Worm (Caenorhabditis elegans) whole organism, late embryonic: ENCODE measurements around the gene R03E9.2.

Source experiments
- F13H6.1 ChIP-seq: sonication (generic microtip); optimal IDR thresholded peaks from 2 replicates; lab custom pipeline; 2016; ENCODE audit warnings: missing genetic modification characterization, missing compliant biosample characterization
- K09A11.1 ChIP-seq: sonication (generic microtip); optimal IDR thresholded peaks from 2 replicates; lab custom pipeline; 2017; ENCODE audit warnings: antibody characterized with exemption, mild to moderate bottlenecking, missing genetic modification characterization, missing compliant biosample characterization; ENCODE audit not compliant: insufficient read depth
- T23F11.4 ChIP-seq: fragments of 200-800 bp; sonication (Bioruptor generic); optimal IDR thresholded peaks from 2 replicates; lab custom pipeline; 2018; ENCODE audit warnings: mild to moderate bottlenecking, missing genetic modification characterization, missing compliant biosample characterization
- ama-1 ChIP-seq: fragments of 150-350 bp; optimal IDR thresholded peaks from 2 replicates; lab custom pipeline; 2014
- ceh-14 ChIP-seq: sonication (generic microtip); optimal IDR thresholded peaks from 2 replicates; lab custom pipeline; 2016; ENCODE audit warnings: missing genotype, missing genetic modification characterization, missing compliant biosample characterization
- ceh-18 ChIP-seq: sonication (generic microtip); optimal IDR thresholded peaks from 2 replicates; lab custom pipeline; 2016; ENCODE audit warnings: missing genetic modification characterization, missing compliant biosample characterization
- ceh-24 ChIP-seq: sonication (generic microtip); optimal IDR thresholded peaks from 2 replicates; lab custom pipeline; 2016; ENCODE audit warnings: mild to moderate bottlenecking, missing genetic modification characterization, missing compliant biosample characterization
- ceh-31 ChIP-seq: sonication (generic microtip); optimal IDR thresholded peaks from 2 replicates; lab custom pipeline; 2016; ENCODE audit warnings: missing genetic modification characterization, missing compliant biosample characterization
- ceh-34 ChIP-seq: sonication (generic microtip); optimal IDR thresholded peaks from 2 replicates; lab custom pipeline; 2016; ENCODE audit warnings: mild to moderate bottlenecking, missing genetic modification characterization, missing compliant biosample characterization
- ceh-45 ChIP-seq: fragments of 200-800 bp; sonication (Bioruptor generic); IDR thresholded peaks from 2 replicates; pipeline ENCODE4 v1.3.6; 2022; ENCODE audit warnings: missing genetic modification reagents, missing genetic modification characterization, missing compliant biosample characterization
- ceh-6 ChIP-seq: fragments of 200-800 bp; sonication (Bioruptor generic); optimal IDR thresholded peaks from 2 replicates; lab custom pipeline; 2018; ENCODE audit warnings: mild to moderate bottlenecking, missing genetic modification characterization, missing compliant biosample characterization
- ceh-9 ChIP-seq: sonication (generic microtip); optimal IDR thresholded peaks from 2 replicates; lab custom pipeline; 2016; ENCODE audit warnings: mild to moderate bottlenecking, missing genetic modification characterization, inconsistent platforms, missing compliant biosample characterization
- dve-1 ChIP-seq: sonication (generic microtip); optimal IDR thresholded peaks from 2 replicates; lab custom pipeline; 2017; ENCODE audit warnings: antibody characterized with exemption, mild to moderate bottlenecking, missing genetic modification characterization, missing compliant biosample characterization
- elt-2 ChIP-seq: sonication (generic microtip); optimal IDR thresholded peaks from 2 replicates; lab custom pipeline; 2016; ENCODE audit warnings: missing genetic modification reagents, missing genetic modification characterization, missing compliant biosample characterization
- ets-4 ChIP-seq: sonication (generic microtip); optimal IDR thresholded peaks from 2 replicates; lab custom pipeline; 2016; ENCODE audit warnings: missing genetic modification characterization, missing compliant biosample characterization
- eyg-1 ChIP-seq: sonication (generic microtip); optimal IDR thresholded peaks from 2 replicates; lab custom pipeline; 2016; ENCODE audit warnings: missing genotype, missing genetic modification characterization, missing compliant biosample characterization
- hlh-13 ChIP-seq: fragments of 200-800 bp; sonication (Bioruptor generic); optimal IDR thresholded peaks from 2 replicates; lab custom pipeline; 2018; ENCODE audit warnings: mild to moderate bottlenecking, missing genetic modification characterization, missing compliant biosample characterization
- hlh-30 ChIP-seq: sonication (generic microtip); optimal IDR thresholded peaks from 2 replicates; lab custom pipeline; 2017; ENCODE audit warnings: antibody characterized with exemption, missing genetic modification characterization, missing compliant biosample characterization; ENCODE audit not compliant: insufficient read depth
- hlh-6 ChIP-seq: sonication (generic microtip); optimal IDR thresholded peaks from 2 replicates; lab custom pipeline; 2016; ENCODE audit warnings: missing genotype, missing genetic modification characterization, missing compliant biosample characterization
- lin-11 ChIP-seq: fragments of 200-800 bp; sonication (Bioruptor generic); optimal IDR thresholded peaks from 2 replicates; lab custom pipeline; 2018; ENCODE audit warnings: mild to moderate bottlenecking, missing genetic modification characterization, missing compliant biosample characterization
- madf-2 ChIP-seq: sonication (generic microtip); optimal IDR thresholded peaks from 2 replicates; lab custom pipeline; 2017; ENCODE audit warnings: missing genetic modification characterization, missing compliant biosample characterization
- mec-3 ChIP-seq: sonication (generic microtip); optimal IDR thresholded peaks from 2 replicates; lab custom pipeline; 2016; ENCODE audit warnings: borderline replicate concordance, missing genetic modification characterization, missing compliant biosample characterization
- nfya-1 ChIP-seq: sonication (generic microtip); optimal IDR thresholded peaks from 2 replicates; lab custom pipeline; 2017; ENCODE audit warnings: missing genetic modification characterization, mild to moderate bottlenecking, missing compliant biosample characterization, antibody characterized with exemption, moderate library complexity
- pax-1 ChIP-seq: fragments of 150-350 bp; optimal IDR thresholded peaks from 2 replicates; lab custom pipeline; 2014; ENCODE audit warnings: missing biosample characterization, missing genetic modification characterization
- pha-2 ChIP-seq: sonication (generic microtip); optimal IDR thresholded peaks from 2 replicates; lab custom pipeline; 2017; ENCODE audit warnings: mild to moderate bottlenecking, missing genetic modification characterization, missing compliant biosample characterization
- pqm-1 ChIP-seq: sonication (generic microtip); optimal IDR thresholded peaks from 2 replicates; lab custom pipeline; 2016; ENCODE audit warnings: missing genetic modification characterization, missing compliant biosample characterization
- pros-1 ChIP-seq: fragments of 150-350 bp; optimal IDR thresholded peaks from 2 replicates; lab custom pipeline; 2014; ENCODE audit warnings: missing biosample characterization, missing genetic modification reagents, missing genetic modification characterization
- ref-2 ChIP-seq: sonication (generic microtip); optimal IDR thresholded peaks from 2 replicates; lab custom pipeline; 2016; ENCODE audit warnings: missing genetic modification characterization, missing compliant biosample characterization
- rnt-1 ChIP-seq: sonication (generic microtip); optimal IDR thresholded peaks from 2 replicates; lab custom pipeline; 2016; ENCODE audit warnings: missing genetic modification characterization, missing compliant biosample characterization
- sox-2 ChIP-seq: fragments of 200-800 bp; sonication (Bioruptor generic); IDR thresholded peaks from 2 replicates; pipeline ENCODE4 v1.3.6; 2022; ENCODE audit warnings: missing genetic modification reagents, missing genetic modification characterization, missing compliant biosample characterization
- syd-9 ChIP-seq: sonication (generic microtip); optimal IDR thresholded peaks from 2 replicates; lab custom pipeline; 2016; ENCODE audit warnings: mild to moderate bottlenecking, missing genetic modification characterization, moderate library complexity, missing compliant biosample characterization
- tbx-2 ChIP-seq: sonication (generic microtip); optimal IDR thresholded peaks from 2 replicates; lab custom pipeline; 2016; ENCODE audit warnings: missing genetic modification characterization, missing compliant biosample characterization
- ttx-3 ChIP-seq: sonication (generic microtip); optimal IDR thresholded peaks from 2 replicates; lab custom pipeline; 2016; ENCODE audit warnings: missing genetic modification reagents, missing genetic modification characterization, missing compliant biosample characterization
- unc-3 ChIP-seq, 2 experiments: fragments of 200-800 bp in 1 of 2; sonication (Bioruptor generic) in 1 of 2; sonication (generic microtip) in 1 of 2; conservative IDR thresholded peaks in 1 of 2; optimal IDR thresholded peaks in 1 of 2; 2 replicates each; pipeline versions ENCODE4 v1.3.6 to Lab custom; 2016 to 2022; ENCODE audit warnings: missing compliant biosample characterization in 2 of 2, missing genetic modification characterization in 2 of 2, missing genetic modification reagents in 1 of 2
- unc-42 ChIP-seq: sonication (generic microtip); optimal IDR thresholded peaks from 2 replicates; lab custom pipeline; 2016; ENCODE audit warnings: missing genotype, missing genetic modification characterization, missing compliant biosample characterization
- unc-55 ChIP-seq: sonication (generic microtip); optimal IDR thresholded peaks from 2 replicates; lab custom pipeline; 2017; ENCODE audit warnings: missing biosample characterization, missing genetic modification reagents, missing genetic modification characterization
- unc-86 ChIP-seq: sonication (generic microtip); optimal IDR thresholded peaks from 2 replicates; lab custom pipeline; 2016; ENCODE audit warnings: missing genetic modification characterization, missing compliant biosample characterization

R03E9.2 gene

DNA sequence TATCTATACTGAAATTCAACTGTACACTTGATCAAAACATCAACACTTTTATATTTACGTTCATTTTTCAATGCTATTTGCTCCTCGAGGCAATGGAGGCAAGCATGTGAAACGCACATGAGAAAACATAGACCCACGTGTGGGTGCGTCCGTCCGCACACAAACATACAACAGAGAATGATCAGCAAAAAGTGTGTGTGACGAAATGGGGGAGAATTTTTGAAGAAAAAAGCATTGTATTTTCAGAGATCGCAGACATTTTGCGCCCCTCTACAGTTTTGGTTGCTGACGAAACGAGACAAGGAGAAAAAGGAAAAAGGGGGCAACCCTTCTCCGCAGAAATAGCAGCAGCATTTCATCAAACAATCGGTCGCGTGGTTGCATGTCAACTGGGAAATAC lies 17.0 kb upstream of the R03E9.2 start:
- TF ChIP-seq ceh-24 (tag; lab: Kevin White, UChicago) = no peak
- no peak for TF ChIP-seq unc-42
- TF ChIP-seq pqm-1 (tag; lab: Kevin White, UChicago) = peak; percentile 70
- peak; percentile 11 for TF ChIP-seq hlh-30
- TF ChIP-seq mec-3 (tag; lab: Kevin White, UChicago) = no peak
- TF ChIP-seq ets-4 (tag; lab: Kevin White, UChicago) = peak; percentile 69
- no peak for TF ChIP-seq hlh-13 (GFP tag; lab: Kevin White, UChicago)
- peak; percentile 79 for TF ChIP-seq ceh-18 (tag; lab: Kevin White, UChicago)
- no peak for TF ChIP-seq eyg-1 (tag; lab: Kevin White, UChicago)
- peak; percentile 26 for TF ChIP-seq unc-55 (GFP tag; lab: Kevin White, UChicago)
- TF ChIP-seq F13H6.1 = peak; percentile 32
- no peak for TF ChIP-seq T23F11.4 (GFP tag; lab: Kevin White, UChicago)
- TF ChIP-seq ref-2 = no peak
- TF ChIP-seq sox-2 = no peak
- no peak for TF ChIP-seq rnt-1 (tag; lab: Kevin White, UChicago)
- no peak for TF ChIP-seq pax-1 (tag; lab: Kevin White, UChicago)
- no peak for TF ChIP-seq tbx-2 (tag; lab: Kevin White, UChicago)
- peak; percentile 48 for TF ChIP-seq nfya-1
- TF ChIP-seq ceh-14 (tag; lab: Kevin White, UChicago) = no peak
- TF ChIP-seq lin-11 (tag; lab: Kevin White, UChicago) = no peak
- peak; percentile 4 for TF ChIP-seq K09A11.1 (tag; lab: Kevin White, UChicago)
- TF ChIP-seq ceh-6 (GFP tag; lab: Kevin White, UChicago) = no peak
- peak; percentile 50 for TF ChIP-seq dve-1 (tag; lab: Kevin White, UChicago)
- no peak for TF ChIP-seq ttx-3 (tag; lab: Kevin White, UChicago)
- no peak for TF ChIP-seq madf-2 (tag; lab: Kevin White, UChicago)
- no peak for TF ChIP-seq unc-86 (tag; lab: Kevin White, UChicago)
- no peak for TF ChIP-seq ceh-45 (GFP tag; lab: Robert Waterston, UW)
- TF ChIP-seq elt-2 (tag; lab: Kevin White, UChicago) = peak; percentile 7
- no peak for TF ChIP-seq pha-2 (tag; lab: Kevin White, UChicago)
- TF ChIP-seq hlh-6 (tag; lab: Kevin White, UChicago) = no peak
- no peak for TF ChIP-seq ceh-9
- no peak for TF ChIP-seq pros-1 (tag; lab: Kevin White, UChicago)
- no peak for TF ChIP-seq syd-9 (tag; lab: Kevin White, UChicago)
- no peak for TF ChIP-seq ama-1 (lab: Kevin White, UChicago)

ce11 chrX:6749124-6749822 lies 16.2 kb upstream of the R03E9.2 start:
- peak; percentile 1 for TF ChIP-seq pqm-1 (tag; lab: Kevin White, UChicago)
- TF ChIP-seq ceh-24 (tag; lab: Kevin White, UChicago) = no peak

- TF ChIP-seq unc-3 (GFP tag; conservative IDR thresholded peaks at IDR 0.05; lab: Robert Waterston, UW) = no peak
- no peak for TF ChIP-seq unc-3 (tag; optimal IDR thresholded peaks at IDR 0.05; lab: Kevin White, UChicago)
- TF ChIP-seq pqm-1 (tag; lab: Kevin White, UChicago) = peak; percentile 22
These were observed 14.8 kb upstream of the R03E9.2 start for ce11 chrX:6747906-6748356.

- TF ChIP-seq ceh-34 (peak; percentile 53), ceh-31 (tag; lab: Kevin White, UChicago) (no peak)
These were observed 13.7 kb upstream of the R03E9.2 start for ce11 chrX:6746849-6747248.
